Worm (Caenorhabditis elegans): Measurements from ENCODE around the gene T07G12.5.

The T07G12.5 gene

ce11 chrIV:10499948-10500356, 45.0 kb downstream of the T07G12.5 start:
- TF ChIP-seq egl-43 (GFP tag; IDR thresholded peaks at IDR 0.05) (0 out of 2 replicates have a peak, but pooled peaks have one; percentile 60), fkh-10 (GFP tag; optimal IDR thresholded peaks at IDR 0.05) (peak; percentile 63), lsy-2 (tag; optimal IDR thresholded peaks at IDR 0.05) (peak; percentile 63 to 65), unc-39 (tag; optimal IDR thresholded peaks at IDR 0.05) (no peak), ZK337.2 (GFP tag; IDR thresholded peaks at IDR 0.05) (peak; percentile 100), daf-19 (GFP tag; conservative IDR thresholded peaks at IDR 0.05) (no peak), dpl-1 (GFP tag; optimal IDR thresholded peaks at IDR 0.05) (no peak), mxl-3 (GFP tag; optimal IDR thresholded peaks at IDR 0.05) (peak; percentile 12), tra-1 (GFP tag; IDR thresholded peaks at IDR 0.05) (peak; percentile 48; the same call in 1 of the 2 replicates), unc-62 (GFP tag; optimal IDR thresholded peaks at IDR 0.05 in 1 of 2) (peak in 1 of 2 experiments; percentile 69), unc-62 (tag; optimal IDR thresholded peaks at IDR 0.05) (no peak), dmd-6 (GFP tag; IDR thresholded peaks at IDR 0.05) (peak; percentile 29; the same call in 1 of the 2 replicates), nhr-77 (tag; optimal IDR thresholded peaks at IDR 0.05) (peak; percentile 2), hmg-1.1 (GFP tag; IDR thresholded peaks at IDR 0.05) (peak; percentile 71), hlh-30 (tag; optimal IDR thresholded peaks at IDR 0.05; ENCODE audit: insufficient read depth) (peak; percentile 50), F37D6.2 (tag; optimal IDR thresholded peaks at IDR 0.05) (peak; percentile 41), F10B5.3 (tag; optimal IDR thresholded peaks at IDR 0.05) (no peak), nhr-6 (tag; optimal IDR thresholded peaks at IDR 0.05) (no peak), hif-1 (tag; optimal IDR thresholded peaks at IDR 0.05) (peak in 1 of 2 experiments; percentile 48), mep-1 (tag; optimal IDR thresholded peaks at IDR 0.05) (peak; percentile 82), vab-7 (GFP tag; IDR thresholded peaks at IDR 0.05) (peak; percentile 43), rbr-2 (tag; optimal IDR thresholded peaks at IDR 0.05) (peak; percentile 73), T26A8.4 (GFP tag; IDR thresholded peaks at IDR 0.05) (no peak), set-16 (GFP tag; IDR thresholded peaks at IDR 0.05) (peak; percentile 69), nhr-48 (tag; optimal IDR thresholded peaks at IDR 0.05) (no peak), sdz-12 (GFP tag; optimal IDR thresholded peaks at IDR 0.05) (no peak), mxl-2 (GFP tag; conservative IDR thresholded peaks at IDR 0.05) (0 out of 2 replicates have a peak, but pooled peaks have one; percentile 4), Y105C5A.15 (GFP tag; IDR thresholded peaks at IDR 0.05) (no peak), nhr-11 (tag; optimal IDR thresholded peaks at IDR 0.05) (peak; percentile 42), gei-8 (GFP tag; optimal IDR thresholded peaks at IDR 0.05) (peak; percentile 61), ctbp-1 (GFP tag; IDR thresholded peaks at IDR 0.05) (peak; percentile 74), hlh-11 (tag; optimal IDR thresholded peaks at IDR 0.05) (peak; percentile 27), mdl-1 (tag; optimal IDR thresholded peaks at IDR 0.05) (peak in 1 of 2 experiments; percentile 54), mes-2 (tag; optimal IDR thresholded peaks at IDR 0.05; ENCODE audit: poor library complexity, severe bottlenecking) (peak; percentile 31)

ce11 chrIV:10498401-10498800, 46.5 kb downstream of the T07G12.5 start:
- TF ChIP-seq aha-1 (tag) (peak; percentile 58), cey-2 (tag; optimal IDR thresholded peaks at IDR 0.05; ENCODE audit: borderline replicate concordance, insufficient read depth) (no peak), pqm-1 (tag; optimal IDR thresholded peaks at IDR 0.05) (no peak)

Data from whole organism, L4 larva.